Worm (Caenorhabditis elegans) whole organism, L1 larva: ENCODE measurements around the gene rpl-22.
A peak's percentile ranks its signal among the peaks of the same experiment; 100 is the strongest.

Source experiments
- C34B4.2 ChIP-seq: sonication (generic microtip); optimal IDR thresholded peaks from 2 replicates; lab custom pipeline; 2017; ENCODE audit warnings: mild to moderate bottlenecking, missing genetic modification characterization, missing compliant biosample characterization
- ama-1 ChIP-seq: fragments of 150-350 bp; optimal IDR thresholded peaks from 2 replicates; lab custom pipeline; 2014
- blmp-1 ChIP-seq: fragments of 150-350 bp; optimal IDR thresholded peaks from 2 replicates; lab custom pipeline; 2014; ENCODE audit warnings: missing biosample characterization, missing genetic modification characterization
- ceh-63 ChIP-seq: fragments of 200-800 bp; sonication (Bioruptor generic); optimal IDR thresholded peaks from 2 replicates; lab custom pipeline; 2018; ENCODE audit warnings: mild to moderate bottlenecking, missing genetic modification characterization, missing compliant biosample characterization
- ceh-8 ChIP-seq: fragments of 200-800 bp; sonication (Bioruptor generic); optimal IDR thresholded peaks from 2 replicates; lab custom pipeline; 2018; ENCODE audit warnings: mild to moderate bottlenecking, missing genetic modification characterization, moderate library complexity, missing compliant biosample characterization
- ceh-90 ChIP-seq: sonication (generic microtip); optimal IDR thresholded peaks from 2 replicates; lab custom pipeline; 2016; ENCODE audit warnings: missing genetic modification characterization, missing compliant biosample characterization
- ces-1 ChIP-seq: fragments of 150-350 bp; optimal IDR thresholded peaks from 2 replicates; lab custom pipeline; 2014; ENCODE audit warnings: missing biosample characterization, missing genetic modification reagents, missing genetic modification characterization
- dpl-1 ChIP-seq, 3 experiments: fragments of 150-350 bp in 2 of 3; sonication (generic microtip) in 1 of 3; optimal IDR thresholded peaks; 2 replicates each; lab custom pipeline; 2014 to 2017; ENCODE audit warnings: missing biosample characterization in 3 of 3, missing genetic modification characterization in 3 of 3, missing genetic modification reagents in 3 of 3
- efl-1 ChIP-seq, 4 experiments: fragments of 150-350 bp; optimal IDR thresholded peaks in 3 of 4; peaks in 1 of 4; 1 replicate in 1 of 4; 2 replicates in 3 of 4; lab custom pipeline; 2014; ENCODE audit warnings: missing biosample characterization in 2 of 4, missing genetic modification characterization in 2 of 4, missing genetic modification reagents in 2 of 4
- egl-13 ChIP-seq: sonication (generic microtip); optimal IDR thresholded peaks from 2 replicates; lab custom pipeline; 2016; ENCODE audit warnings: missing genotype, missing genetic modification reagents, missing genetic modification characterization, missing compliant biosample characterization
- egl-27 ChIP-seq, 2 experiments: fragments of 150-350 bp in 1 of 2; sonication (generic microtip); optimal IDR thresholded peaks; 3 replicates each; lab custom pipeline; 2017 to 2018; ENCODE audit warnings: missing biosample characterization in 2 of 2, missing genetic modification characterization in 2 of 2, missing genetic modification reagents in 2 of 2
- elt-2 ChIP-seq: sonication (generic microtip); optimal IDR thresholded peaks from 2 replicates; lab custom pipeline; 2016; ENCODE audit warnings: missing genetic modification characterization, mild to moderate bottlenecking, inconsistent platforms, missing compliant biosample characterization, missing genetic modification reagents
- elt-3 ChIP-seq, 6 experiments: fragments of 150-350 bp in 1 of 6; sonication (generic microtip); optimal IDR thresholded peaks; 2 replicates each; lab custom pipeline; 2017 to 2018; ENCODE audit warnings: missing biosample characterization in 6 of 6, missing genetic modification characterization in 6 of 6, inconsistent platforms in 1 of 6
- ets-5 ChIP-seq: fragments of 200-800 bp; sonication (Bioruptor generic); IDR thresholded peaks from 2 replicates; pipeline ENCODE4 v1.3.6; 2022; ENCODE audit warnings: missing genetic modification characterization, missing compliant biosample characterization
- fkh-4 ChIP-seq: sonication (generic microtip); optimal IDR thresholded peaks from 2 replicates; lab custom pipeline; 2016; ENCODE audit warnings: missing compliant biosample characterization, missing genetic modification characterization, borderline replicate concordance
- hpl-2 ChIP-seq: fragments of 150-350 bp; optimal IDR thresholded peaks from 2 replicates; lab custom pipeline; 2014; ENCODE audit warnings: missing biosample characterization, missing genetic modification reagents, missing genetic modification characterization
- irx-1 ChIP-seq: sonication (generic microtip); optimal IDR thresholded peaks from 2 replicates; lab custom pipeline; 2016; ENCODE audit warnings: missing genetic modification characterization, missing compliant biosample characterization
- jun-1 ChIP-seq: fragments of 150-350 bp; optimal IDR thresholded peaks from 2 replicates; lab custom pipeline; 2014; ENCODE audit warnings: missing biosample characterization, missing genetic modification reagents, missing genetic modification characterization
- lin-13 ChIP-seq: fragments of 150-350 bp; optimal IDR thresholded peaks from 2 replicates; lab custom pipeline; 2014; ENCODE audit warnings: missing biosample characterization, missing genetic modification reagents, missing genetic modification characterization
- lin-14 ChIP-seq: fragments of 200-800 bp; sonication (Bioruptor generic); optimal IDR thresholded peaks from 2 replicates; lab custom pipeline; 2018; ENCODE audit warnings: mild to moderate bottlenecking, missing genetic modification characterization, moderate library complexity, missing compliant biosample characterization
- lin-15B ChIP-seq: fragments of 150-350 bp; sonication (generic microtip); optimal IDR thresholded peaks from 3 replicates; lab custom pipeline; 2014; ENCODE audit warnings: missing biosample characterization, missing genetic modification characterization
- lin-35 ChIP-seq, 2 experiments: fragments of 150-350 bp; optimal IDR thresholded peaks; 2 replicates each; lab custom pipeline; 2014; ENCODE audit warnings: missing biosample characterization in 2 of 2, missing genetic modification characterization in 2 of 2, missing genetic modification reagents in 2 of 2
- mdl-1 ChIP-seq, 2 experiments: fragments of 150-350 bp; optimal IDR thresholded peaks; 2 replicates each; lab custom pipeline; 2014 to 2017; ENCODE audit warnings: missing biosample characterization in 2 of 2, missing genetic modification characterization in 2 of 2, inconsistent platforms in 1 of 2
- mef-2 ChIP-seq: fragments of 150-350 bp; optimal IDR thresholded peaks from 2 replicates; lab custom pipeline; 2014; ENCODE audit warnings: missing biosample characterization, missing genetic modification characterization
- nhr-11 ChIP-seq: fragments of 150-350 bp; optimal IDR thresholded peaks from 2 replicates; lab custom pipeline; 2014; ENCODE audit warnings: missing biosample characterization, missing genetic modification characterization
- nhr-12 ChIP-seq: sonication (generic microtip); optimal IDR thresholded peaks from 2 replicates; lab custom pipeline; 2017; ENCODE audit warnings: missing biosample characterization, missing genetic modification characterization
- nhr-20 ChIP-seq: sonication (generic microtip); optimal IDR thresholded peaks from 2 replicates; lab custom pipeline; 2016; ENCODE audit warnings: mild to moderate bottlenecking, missing genetic modification characterization, missing compliant biosample characterization
- nhr-237 ChIP-seq: fragments of 150-350 bp; optimal IDR thresholded peaks from 2 replicates; lab custom pipeline; 2014; ENCODE audit warnings: missing biosample characterization, missing genetic modification characterization
- nhr-47 ChIP-seq: sonication (generic microtip); optimal IDR thresholded peaks from 2 replicates; lab custom pipeline; 2016; ENCODE audit warnings: mild to moderate bottlenecking, missing genetic modification characterization, moderate library complexity, missing compliant biosample characterization
- nhr-71 ChIP-seq: sonication (generic microtip); optimal IDR thresholded peaks from 2 replicates; lab custom pipeline; 2016; ENCODE audit warnings: mild to moderate bottlenecking, missing genetic modification characterization, moderate library complexity, missing compliant biosample characterization
- nhr-76 ChIP-seq: sonication (generic microtip); optimal IDR thresholded peaks from 2 replicates; lab custom pipeline; 2017; ENCODE audit warnings: missing biosample characterization, missing genetic modification characterization
- nhr-84 ChIP-seq: sonication (generic microtip); optimal IDR thresholded peaks from 2 replicates; lab custom pipeline; 2017; ENCODE audit warnings: missing biosample characterization, missing genetic modification characterization
- pax-3 ChIP-seq: fragments of 200-800 bp; sonication (Bioruptor generic); optimal IDR thresholded peaks from 2 replicates; lab custom pipeline; 2018; ENCODE audit warnings: mild to moderate bottlenecking, missing genetic modification characterization, moderate library complexity, missing compliant biosample characterization
- pqm-1 ChIP-seq: sonication (generic microtip); optimal IDR thresholded peaks from 3 replicates; lab custom pipeline; 2017; ENCODE audit warnings: missing biosample characterization, missing genetic modification characterization
- skn-1 ChIP-seq: fragments of 150-350 bp; optimal IDR thresholded peaks from 2 replicates; lab custom pipeline; 2014; ENCODE audit warnings: missing biosample characterization, missing genetic modification characterization
- snpc-4 ChIP-seq: fragments of 150-350 bp; optimal IDR thresholded peaks from 2 replicates; lab custom pipeline; 2014; ENCODE audit warnings: missing biosample characterization, missing genetic modification characterization
- sptf-1 ChIP-seq: fragments of 150-350 bp; optimal IDR thresholded peaks from 2 replicates; lab custom pipeline; 2014; ENCODE audit warnings: missing biosample characterization, missing genetic modification characterization
- sup-37 ChIP-seq: fragments of 200-800 bp; sonication (Bioruptor generic); optimal IDR thresholded peaks from 2 replicates; lab custom pipeline; 2018; ENCODE audit warnings: mild to moderate bottlenecking, missing genetic modification characterization, missing compliant biosample characterization
- swsn-7 ChIP-seq: sonication (generic microtip); optimal IDR thresholded peaks from 2 replicates; lab custom pipeline; 2016; ENCODE audit warnings: missing genetic modification characterization, missing compliant biosample characterization
- unc-130 ChIP-seq: fragments of 150-350 bp; optimal IDR thresholded peaks from 2 replicates; lab custom pipeline; 2017; ENCODE audit warnings: missing biosample characterization, missing genetic modification characterization, inconsistent platforms
- unc-62 ChIP-seq: fragments of 150-350 bp; optimal IDR thresholded peaks from 2 replicates; lab custom pipeline; 2014; ENCODE audit warnings: missing biosample characterization, missing genetic modification reagents, missing genetic modification characterization
- unc-86 ChIP-seq: sonication (generic microtip); optimal IDR thresholded peaks from 2 replicates; lab custom pipeline; 2016; ENCODE audit warnings: missing genetic modification characterization, missing compliant biosample characterization
- vab-15 ChIP-seq: sonication (generic microtip); optimal IDR thresholded peaks from 2 replicates; lab custom pipeline; 2017; ENCODE audit warnings: missing genotype, mild to moderate bottlenecking, missing genetic modification characterization, missing compliant biosample characterization
- zag-1 ChIP-seq: fragments of 150-350 bp; optimal IDR thresholded peaks from 2 replicates; lab custom pipeline; 2014; ENCODE audit warnings: missing biosample characterization, missing genetic modification characterization

rpl-22 gene

ce11 chrII:5081124-5081913 lies 25.9 kb downstream of the rpl-22 start, which contains the start of gene dsh-2 (continued):
- TF ChIP-seq efl-1 (optimal IDR thresholded peaks at IDR 0.05; lab: Kevin White, UChicago) (peak; percentile 72 to 82), efl-1 (GFP tag; optimal IDR thresholded peaks at IDR 0.05 in 1 of 2; lab: Kevin White, UChicago) (peak; percentile 82 to 98), sptf-1 (no peak), fkh-4 (tag; lab: Kevin White, UChicago) (no peak), blmp-1 (tag; lab: Kevin White, UChicago) (peak; percentile 69), pax-3 (tag; lab: Kevin White, UChicago) (no peak), snpc-4 (tag; lab: Kevin White, UChicago) (no peak), jun-1 (tag; lab: Kevin White, UChicago) (no peak), nhr-47 (peak; percentile 48), dpl-1 (GFP tag; optimal IDR thresholded peaks at IDR 0.05; lab: Kevin White, UChicago) (peak; percentile 69 to 83 (median 81)), nhr-20 (tag; lab: Kevin White, UChicago) (peak; percentile 70), sup-37 (GFP tag; lab: Kevin White, UChicago) (no peak), ets-5 (GFP tag; lab: Robert Waterston, UW) (no peak), swsn-7 (tag; lab: Kevin White, UChicago) (peak; percentile 40), ceh-63 (GFP tag; lab: Kevin White, UChicago) (no peak), pqm-1 (tag; lab: Kevin White, UChicago) (no peak), egl-13 (tag; lab: Kevin White, UChicago) (no peak), lin-15B (tag; lab: Kevin White, UChicago) (peak; percentile 13), ceh-8 (GFP tag; lab: Kevin White, UChicago) (no peak), skn-1 (tag; lab: Kevin White, UChicago) (peak; percentile 9), hpl-2 (GFP tag; lab: Kevin White, UChicago) (no peak), elt-3 (tag; optimal IDR thresholded peaks at IDR 0.05; lab: Kevin White, UChicago) (peak in 3 of 6 experiments; percentile 36 to 51 (median 41)), lin-13 (GFP tag; lab: Kevin White, UChicago) (peak; percentile 32), ceh-90 (tag; lab: Kevin White, UChicago) (peak; percentile 10), C34B4.2 (no peak), elt-2 (peak; percentile 84), lin-35 (GFP tag; optimal IDR thresholded peaks at IDR 0.05; lab: Kevin White, UChicago) (peak; percentile 68 to 92), nhr-11 (tag; lab: Kevin White, UChicago) (no peak), nhr-237 (tag; lab: Kevin White, UChicago) (no peak), nhr-84 (tag; lab: Kevin White, UChicago) (no peak), mef-2 (tag; lab: Kevin White, UChicago) (no peak), egl-27 (tag; optimal IDR thresholded peaks at IDR 0.05; lab: Kevin White, UChicago) (no peak), vab-15 (no peak), nhr-12 (tag; lab: Kevin White, UChicago) (no peak)

- TF ChIP-seq ama-1 (lab: Kevin White, UChicago) (no peak), unc-130 (tag; lab: Kevin White, UChicago) (no peak), nhr-20 (tag; lab: Kevin White, UChicago) (no peak), jun-1 (tag; lab: Kevin White, UChicago) (no peak), ceh-8 (GFP tag; lab: Kevin White, UChicago) (no peak), unc-62 (GFP tag; lab: Kevin White, UChicago) (no peak), unc-86 (tag; lab: Kevin White, UChicago) (no peak), pqm-1 (tag; lab: Kevin White, UChicago) (no peak), lin-14 (GFP tag; lab: Kevin White, UChicago) (no peak), irx-1 (tag; lab: Kevin White, UChicago) (no peak), nhr-76 (tag; lab: Kevin White, UChicago) (no peak), zag-1 (tag; lab: Kevin White, UChicago) (no peak), nhr-47 (no peak), nhr-71 (tag; lab: Kevin White, UChicago) (no peak), ces-1 (no peak), nhr-237 (tag; lab: Kevin White, UChicago) (no peak), mdl-1 (tag; optimal IDR thresholded peaks at IDR 0.05; lab: Kevin White, UChicago) (no peak)
Measured at ce11 chrII:5083341-5083740, 27.9 kb downstream of the rpl-22 start, which contains the start of gene C04G6.4. C04G6.4 (minus strand) TSS chrII:5083441.
